Fruit fly (Drosophila melanogaster): ENCODE results near the gene PyK.

The PyK gene

DNA sequence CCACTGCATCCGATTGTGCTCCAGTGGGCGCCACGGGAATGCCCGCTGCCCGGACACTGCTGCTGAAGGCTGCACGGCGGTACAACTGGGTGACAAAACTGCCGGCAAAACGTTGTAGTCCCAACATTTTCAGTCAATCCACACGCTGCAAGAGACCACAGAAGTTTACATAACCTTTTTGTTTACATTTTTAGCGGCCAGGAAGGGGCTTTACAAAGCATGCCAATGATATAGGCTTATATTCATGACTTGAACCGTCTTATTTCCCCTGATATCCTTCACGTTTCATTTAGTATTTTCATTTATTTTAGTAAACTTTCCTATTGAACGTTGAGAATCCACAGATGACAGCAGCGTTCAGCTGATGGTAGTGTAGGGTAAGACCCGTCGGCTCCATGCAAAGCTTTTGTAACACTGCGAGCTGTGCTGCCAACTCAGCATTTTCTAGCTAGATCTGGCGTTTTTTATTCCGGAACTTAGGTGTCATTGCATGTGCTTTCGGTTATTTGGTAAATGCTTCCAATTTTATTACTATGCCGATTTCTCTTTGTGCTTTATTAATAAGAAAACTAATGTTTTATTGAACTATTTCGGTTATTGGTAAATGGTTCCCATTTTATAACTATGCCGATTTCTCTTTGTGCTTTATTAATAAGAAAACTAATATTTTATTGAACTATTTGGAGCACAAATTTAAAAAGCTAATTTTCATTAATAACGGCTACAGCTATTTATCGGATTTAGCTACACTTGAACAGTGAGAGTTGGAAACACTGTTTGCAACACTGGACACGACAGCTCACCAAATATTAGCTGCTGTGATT lies 43.4 kb downstream of the PyK start, which contains the start of the genes CG13850 and lqfR (continued):
- TF ChIP-seq aop (GFP tag; IDR thresholded peaks at IDR 0.05), result no peak
- TF ChIP-seq CG1792 (GFP tag; optimal IDR thresholded peaks at IDR 0.05), result peak; percentile 29
- no peak for TF ChIP-seq Atf6 (GFP tag; IDR thresholded peaks at IDR 0.05)
- TF ChIP-seq vfl (GFP tag; optimal IDR thresholded peaks at IDR 0.05), result peak; percentile 73
- TF ChIP-seq crol (GFP tag; IDR thresholded peaks at IDR 0.05), result no peak
- TF ChIP-seq Dad (GFP tag; optimal IDR thresholded peaks at IDR 0.05), result peak; percentile 72
- no peak for TF ChIP-seq gsb-n (tag; optimal IDR thresholded peaks at IDR 0.05)
- TF ChIP-seq dm (GFP tag; optimal IDR thresholded peaks at IDR 0.05), result peak; percentile 80
- TF ChIP-seq cad (GFP tag; optimal IDR thresholded peaks at IDR 0.05), result no peak
- TF ChIP-seq CG11093 (GFP tag; IDR thresholded peaks at IDR 0.05), result no peak
- peak; percentile 2 for TF ChIP-seq salm (tag; optimal IDR thresholded peaks at IDR 0.05)
- TF ChIP-seq CG11723 (GFP tag; optimal IDR thresholded peaks at IDR 0.05), result peak; percentile 58
- TF ChIP-seq croc (GFP tag; conservative IDR thresholded peaks at IDR 0.05), result peak; percentile 39; the same call in 1 of the 3 replicates
- peak; percentile 19 for TF ChIP-seq CG17912 (GFP tag; optimal IDR thresholded peaks at IDR 0.05)
- peak; percentile 79 for TF ChIP-seq slbo (GFP tag; IDR thresholded peaks at IDR 0.05)
- TF ChIP-seq CG4328 (GFP tag; optimal IDR thresholded peaks at IDR 0.05), result peak; percentile 63
- peak; percentile 77 for TF ChIP-seq sug (tag; optimal IDR thresholded peaks at IDR 0.05)
- peak; percentile 82 for TF ChIP-seq CG10543 (GFP tag; optimal IDR thresholded peaks at IDR 0.05)
- TF ChIP-seq NFAT (GFP tag; IDR thresholded peaks at IDR 0.05), result peak; percentile 69
- peak; percentile 17 for TF ChIP-seq corto (GFP tag; optimal IDR thresholded peaks at IDR 0.05)
- TF ChIP-seq sens-2 (GFP tag; IDR thresholded peaks at IDR 0.05), result no peak
- peak; percentile 41 for TF ChIP-seq Drgx (GFP tag; IDR thresholded peaks at IDR 0.05)
- TF ChIP-seq CG7745 (tag; optimal IDR thresholded peaks at IDR 0.05), result no peak
- no peak for TF ChIP-seq CG31365 (tag; optimal IDR thresholded peaks at IDR 0.05)
- peak; percentile 55 for TF ChIP-seq CG6689 (GFP tag; IDR thresholded peaks at IDR 0.05)
- TF ChIP-seq gt (GFP tag; IDR thresholded peaks at IDR 0.05), result no peak
- no peak for TF ChIP-seq zf30C (GFP tag; optimal IDR thresholded peaks at IDR 0.05)
- no peak; the same call in 1 of the 2 replicates for TF ChIP-seq Taf1 (GFP tag; IDR thresholded peaks at IDR 0.05)
- TF ChIP-seq phol (tag; optimal IDR thresholded peaks at IDR 0.05), result peak; percentile 75
- peak; percentile 79 for TF ChIP-seq CG9817 (tag; optimal IDR thresholded peaks at IDR 0.05)
- peak; percentile 90 for TF ChIP-seq row (GFP tag; IDR thresholded peaks at IDR 0.05)
- TF ChIP-seq CG5180 (GFP tag; optimal IDR thresholded peaks at IDR 0.05), result no peak
- TF ChIP-seq CG4424 (GFP tag; optimal IDR thresholded peaks at IDR 0.05), result peak; percentile 84
- no peak for TF ChIP-seq CG13287 (GFP tag; IDR thresholded peaks at IDR 0.05; ENCODE audit: partially characterized antibody)
- peak; percentile 91 for TF ChIP-seq CG30403 (GFP tag; optimal IDR thresholded peaks at IDR 0.05)
- TF ChIP-seq CG9876 (GFP tag; optimal IDR thresholded peaks at IDR 0.05), result peak; percentile 78
- peak; percentile 33; the same call in 1 of the 2 replicates for TF ChIP-seq ssp (GFP tag; IDR thresholded peaks at IDR 0.05)
- no peak for TF ChIP-seq CG6813 (GFP tag; optimal IDR thresholded peaks at IDR 0.05)
- TF ChIP-seq CG18764 (GFP tag; optimal IDR thresholded peaks at IDR 0.05), result peak; percentile 66
- TF ChIP-seq CG9797 (GFP tag; optimal IDR thresholded peaks at IDR 0.05), result peak; percentile 22
- TF ChIP-seq mirr (GFP tag; optimal IDR thresholded peaks at IDR 0.05), result no peak
- peak; percentile 84 for TF ChIP-seq Bteb2 (GFP tag; optimal IDR thresholded peaks at IDR 0.05)
- peak; percentile 71 for TF ChIP-seq Camta (GFP tag; optimal IDR thresholded peaks at IDR 0.05)
- no peak for TF ChIP-seq btn (GFP tag; optimal IDR thresholded peaks at IDR 0.05)
- no peak for TF ChIP-seq HLH4C (GFP tag; IDR thresholded peaks at IDR 0.05; ENCODE audit: partially characterized antibody)
- TF ChIP-seq otp (GFP tag; IDR thresholded peaks at IDR 0.05), result no peak
- no peak for TF ChIP-seq pros (GFP tag; optimal IDR thresholded peaks at IDR 0.05)
- TF ChIP-seq CG12104 (GFP tag; optimal IDR thresholded peaks at IDR 0.05), result peak; percentile 70
- TF ChIP-seq HLH54F (GFP tag; optimal IDR thresholded peaks at IDR 0.05), result peak; percentile 90
- no peak for TF ChIP-seq CG8478 (optimal IDR thresholded peaks at IDR 0.05)

Data from whole organism, embryonic.